Worm (Caenorhabditis elegans) whole organism, L1 larva: ENCODE data around the gene art-1.

ENCODE experiments used
- aha-1 ChIP-seq: fragments of 150-350 bp; optimal IDR thresholded peaks from 2 replicates; lab custom pipeline; 2014; ENCODE audit warnings: missing biosample characterization, missing genetic modification characterization
- aly-2 ChIP-seq: fragments of 150-350 bp; optimal IDR thresholded peaks from 2 replicates; lab custom pipeline; 2014; ENCODE audit warnings: missing biosample characterization, missing genetic modification characterization
- blmp-1 ChIP-seq: fragments of 150-350 bp; optimal IDR thresholded peaks from 2 replicates; lab custom pipeline; 2014; ENCODE audit warnings: missing biosample characterization, missing genetic modification characterization
- ceh-63 ChIP-seq: fragments of 200-800 bp; sonication (Bioruptor generic); optimal IDR thresholded peaks from 2 replicates; lab custom pipeline; 2018; ENCODE audit warnings: mild to moderate bottlenecking, missing genetic modification characterization, missing compliant biosample characterization
- ceh-88 ChIP-seq: fragments of 200-800 bp; sonication (Bioruptor generic); IDR thresholded peaks from 2 replicates; pipeline ENCODE4 v1.3.6; 2022; ENCODE audit warnings: missing genetic modification characterization, missing compliant biosample characterization
- ces-1 ChIP-seq: fragments of 150-350 bp; optimal IDR thresholded peaks from 2 replicates; lab custom pipeline; 2014; ENCODE audit warnings: missing biosample characterization, missing genetic modification reagents, missing genetic modification characterization
- dpl-1 ChIP-seq, 3 experiments: fragments of 150-350 bp in 2 of 3; sonication (generic microtip) in 1 of 3; optimal IDR thresholded peaks; 2 replicates each; lab custom pipeline; 2014 to 2017; ENCODE audit warnings: missing biosample characterization in 3 of 3, missing genetic modification characterization in 3 of 3, missing genetic modification reagents in 3 of 3
- dsc-1 ChIP-seq: sonication (generic microtip); optimal IDR thresholded peaks from 2 replicates; lab custom pipeline; 2016; ENCODE audit warnings: mild to moderate bottlenecking, missing genetic modification characterization, missing compliant biosample characterization
- efl-1 ChIP-seq, 4 experiments: fragments of 150-350 bp; optimal IDR thresholded peaks in 3 of 4; peaks in 1 of 4; 1 replicate in 1 of 4; 2 replicates in 3 of 4; lab custom pipeline; 2014; ENCODE audit warnings: missing biosample characterization in 2 of 4, missing genetic modification characterization in 2 of 4, missing genetic modification reagents in 2 of 4
- egl-13 ChIP-seq: sonication (generic microtip); optimal IDR thresholded peaks from 2 replicates; lab custom pipeline; 2016; ENCODE audit warnings: missing genotype, missing genetic modification reagents, missing genetic modification characterization, missing compliant biosample characterization
- egl-27 ChIP-seq, 2 experiments: fragments of 150-350 bp in 1 of 2; sonication (generic microtip); optimal IDR thresholded peaks; 3 replicates each; lab custom pipeline; 2017 to 2018; ENCODE audit warnings: missing biosample characterization in 2 of 2, missing genetic modification characterization in 2 of 2, missing genetic modification reagents in 2 of 2
- elt-2 ChIP-seq: sonication (generic microtip); optimal IDR thresholded peaks from 2 replicates; lab custom pipeline; 2016; ENCODE audit warnings: missing genetic modification characterization, mild to moderate bottlenecking, inconsistent platforms, missing compliant biosample characterization, missing genetic modification reagents
- elt-3 ChIP-seq, 6 experiments: fragments of 150-350 bp in 1 of 6; sonication (generic microtip); optimal IDR thresholded peaks; 2 replicates each; lab custom pipeline; 2017 to 2018; ENCODE audit warnings: missing biosample characterization in 6 of 6, missing genetic modification characterization in 6 of 6, inconsistent platforms in 1 of 6
- fkh-10 ChIP-seq: sonication (generic microtip); optimal IDR thresholded peaks from 2 replicates; lab custom pipeline; 2017; ENCODE audit warnings: missing biosample characterization, missing genetic modification reagents, missing genetic modification characterization
- fkh-8 ChIP-seq: sonication (generic microtip); optimal IDR thresholded peaks from 2 replicates; lab custom pipeline; 2016; ENCODE audit warnings: mild to moderate bottlenecking, missing genetic modification characterization, missing compliant biosample characterization
- fos-1 ChIP-seq: fragments of 150-350 bp; optimal IDR thresholded peaks from 2 replicates; lab custom pipeline; 2014; ENCODE audit warnings: missing biosample characterization, missing genetic modification characterization
- grh-1 ChIP-seq: fragments of 200-800 bp; sonication (Bioruptor generic); IDR thresholded peaks from 2 replicates; pipeline ENCODE4 v1.3.6; 2022; ENCODE audit warnings: missing genetic modification reagents, missing genetic modification characterization, missing compliant biosample characterization
- irx-1 ChIP-seq: sonication (generic microtip); optimal IDR thresholded peaks from 2 replicates; lab custom pipeline; 2016; ENCODE audit warnings: missing genetic modification characterization, missing compliant biosample characterization
- isw-1 ChIP-seq: fragments of 200-800 bp; sonication (Bioruptor generic); IDR thresholded peaks from 2 replicates; pipeline ENCODE4 v1.3.6; 2022; ENCODE audit warnings: missing genetic modification characterization, missing compliant biosample characterization
- lin-13 ChIP-seq: fragments of 150-350 bp; optimal IDR thresholded peaks from 2 replicates; lab custom pipeline; 2014; ENCODE audit warnings: missing biosample characterization, missing genetic modification reagents, missing genetic modification characterization
- lin-14 ChIP-seq: fragments of 200-800 bp; sonication (Bioruptor generic); optimal IDR thresholded peaks from 2 replicates; lab custom pipeline; 2018; ENCODE audit warnings: mild to moderate bottlenecking, missing genetic modification characterization, moderate library complexity, missing compliant biosample characterization
- lin-39 ChIP-seq: fragments of 150-350 bp; optimal IDR thresholded peaks from 2 replicates; lab custom pipeline; 2014; ENCODE audit warnings: missing biosample characterization, missing genetic modification reagents, missing genetic modification characterization
- mab-9 ChIP-seq: fragments of 200-800 bp; sonication (Bioruptor generic); IDR thresholded peaks from 2 replicates; pipeline ENCODE4 v1.3.6; 2022; ENCODE audit warnings: missing genetic modification reagents, missing genetic modification characterization, missing compliant biosample characterization
- mdl-1 ChIP-seq, 2 experiments: fragments of 150-350 bp; optimal IDR thresholded peaks; 2 replicates each; lab custom pipeline; 2014 to 2017; ENCODE audit warnings: missing biosample characterization in 2 of 2, missing genetic modification characterization in 2 of 2, inconsistent platforms in 1 of 2
- mef-2 ChIP-seq: fragments of 150-350 bp; optimal IDR thresholded peaks from 2 replicates; lab custom pipeline; 2014; ENCODE audit warnings: missing biosample characterization, missing genetic modification characterization
- mep-1 ChIP-seq: fragments of 150-350 bp; optimal IDR thresholded peaks from 2 replicates; lab custom pipeline; 2014; ENCODE audit warnings: missing biosample characterization, missing genetic modification characterization
- nhr-20 ChIP-seq: sonication (generic microtip); optimal IDR thresholded peaks from 2 replicates; lab custom pipeline; 2016; ENCODE audit warnings: mild to moderate bottlenecking, missing genetic modification characterization, missing compliant biosample characterization
- nhr-28 ChIP-seq: fragments of 150-350 bp; optimal IDR thresholded peaks from 2 replicates; lab custom pipeline; 2014; ENCODE audit warnings: missing biosample characterization, missing genetic modification characterization
- nhr-47 ChIP-seq: sonication (generic microtip); optimal IDR thresholded peaks from 2 replicates; lab custom pipeline; 2016; ENCODE audit warnings: mild to moderate bottlenecking, missing genetic modification characterization, moderate library complexity, missing compliant biosample characterization
- nhr-71 ChIP-seq: sonication (generic microtip); optimal IDR thresholded peaks from 2 replicates; lab custom pipeline; 2016; ENCODE audit warnings: mild to moderate bottlenecking, missing genetic modification characterization, moderate library complexity, missing compliant biosample characterization
- nhr-84 ChIP-seq: sonication (generic microtip); optimal IDR thresholded peaks from 2 replicates; lab custom pipeline; 2017; ENCODE audit warnings: missing biosample characterization, missing genetic modification characterization
- nhr-85 ChIP-seq: sonication (generic microtip); peaks from one replicate; lab custom pipeline; 2016; ENCODE audit warnings: missing genetic modification characterization, inconsistent platforms, missing compliant biosample characterization
- nhr-90 ChIP-seq: sonication (generic microtip); optimal IDR thresholded peaks from 2 replicates; lab custom pipeline; 2016; ENCODE audit warnings: mild to moderate bottlenecking, missing genetic modification characterization, missing compliant biosample characterization; ENCODE audit not compliant: poor library complexity
- pax-3 ChIP-seq: fragments of 200-800 bp; sonication (Bioruptor generic); optimal IDR thresholded peaks from 2 replicates; lab custom pipeline; 2018; ENCODE audit warnings: mild to moderate bottlenecking, missing genetic modification characterization, moderate library complexity, missing compliant biosample characterization
- skn-1 ChIP-seq: fragments of 150-350 bp; optimal IDR thresholded peaks from 2 replicates; lab custom pipeline; 2014; ENCODE audit warnings: missing biosample characterization, missing genetic modification characterization
- sptf-1 ChIP-seq: fragments of 150-350 bp; optimal IDR thresholded peaks from 2 replicates; lab custom pipeline; 2014; ENCODE audit warnings: missing biosample characterization, missing genetic modification characterization
- unc-86 ChIP-seq: sonication (generic microtip); optimal IDR thresholded peaks from 2 replicates; lab custom pipeline; 2016; ENCODE audit warnings: missing genetic modification characterization, missing compliant biosample characterization
- zip-4 ChIP-seq: fragments of 200-800 bp; sonication (Bioruptor generic); optimal IDR thresholded peaks from 2 replicates; lab custom pipeline; 2018; ENCODE audit warnings: mild to moderate bottlenecking, missing genetic modification characterization, moderate library complexity, missing compliant biosample characterization
- ztf-11 ChIP-seq, 2 experiments: sonication (generic microtip); optimal IDR thresholded peaks; 2 replicates each; lab custom pipeline; 2016 to 2017; ENCODE audit warnings: missing genetic modification characterization in 2 of 2, missing biosample characterization in 1 of 2, missing compliant biosample characterization in 1 of 2
- ztf-4 ChIP-seq: fragments of 150-350 bp; optimal IDR thresholded peaks from 2 replicates; lab custom pipeline; 2014; ENCODE audit warnings: missing biosample characterization, missing genetic modification characterization

The art-1 gene

DNA sequence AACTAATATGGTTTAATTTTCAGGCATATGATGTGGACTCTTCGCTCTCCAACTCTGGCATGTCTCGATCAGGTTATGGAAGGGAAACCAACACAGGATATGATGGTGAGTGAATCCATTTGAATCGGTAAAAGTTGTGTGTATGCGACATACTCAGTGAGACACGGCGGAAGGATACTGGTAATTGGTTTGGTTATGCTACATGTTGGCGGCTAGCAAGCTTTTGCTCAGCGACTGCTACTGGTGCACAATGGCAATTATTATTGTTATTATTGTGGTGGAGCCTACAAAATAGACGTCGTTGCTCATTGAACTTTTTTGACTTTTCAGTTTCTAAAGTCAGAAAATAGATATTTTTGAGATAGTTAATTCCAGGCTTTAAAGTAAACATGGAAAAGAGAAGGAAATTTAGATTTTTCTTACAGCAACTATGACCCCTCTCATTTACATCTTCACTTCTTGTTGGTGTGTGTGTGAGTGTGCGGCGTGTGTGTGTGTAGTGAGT lies 31.3 kb downstream of the art-1 start:
- TF ChIP-seq skn-1 (tag; lab: Kevin White, UChicago): no peak
- no peak for TF ChIP-seq nhr-90 (tag; lab: Kevin White, UChicago)
- TF ChIP-seq elt-3 (tag; optimal IDR thresholded peaks at IDR 0.05; lab: Kevin White, UChicago): no peak
- no peak for TF ChIP-seq sptf-1 (tag; lab: Kevin White, UChicago)
- no peak for TF ChIP-seq aha-1 (tag; lab: Kevin White, UChicago)
- TF ChIP-seq nhr-47 (tag; lab: Kevin White, UChicago): no peak
- TF ChIP-seq ceh-88 (GFP tag; lab: Robert Waterston, UW): no peak
- TF ChIP-seq nhr-85 (tag; lab: Kevin White, UChicago): no peak
- TF ChIP-seq fos-1 (tag; lab: Kevin White, UChicago): no peak
- TF ChIP-seq fkh-10 (GFP tag; lab: Kevin White, UChicago): no peak
- TF ChIP-seq nhr-20: no peak
- TF ChIP-seq ztf-4 (tag; lab: Kevin White, UChicago): no peak
- TF ChIP-seq lin-14 (GFP tag; lab: Kevin White, UChicago): peak; percentile 28
- no peak for TF ChIP-seq pax-3 (tag; lab: Kevin White, UChicago)
- TF ChIP-seq mep-1 (tag; lab: Kevin White, UChicago): peak; percentile 16
- TF ChIP-seq ces-1 (GFP tag; lab: Kevin White, UChicago): no peak
- TF ChIP-seq zip-4: no peak
- TF ChIP-seq nhr-28 (tag; lab: Kevin White, UChicago): no peak
- TF ChIP-seq nhr-71 (tag; lab: Kevin White, UChicago): no peak
- TF ChIP-seq isw-1 (GFP tag; lab: Robert Waterston, UW): no peak
- no peak for TF ChIP-seq mdl-1 (tag; optimal IDR thresholded peaks at IDR 0.05; lab: Kevin White, UChicago)
- peak; percentile 40 for TF ChIP-seq fkh-8 (tag; lab: Kevin White, UChicago)
- no peak for TF ChIP-seq dpl-1 (GFP tag; optimal IDR thresholded peaks at IDR 0.05; lab: Kevin White, UChicago)
- TF ChIP-seq irx-1 (tag; lab: Kevin White, UChicago): no peak

DNA sequence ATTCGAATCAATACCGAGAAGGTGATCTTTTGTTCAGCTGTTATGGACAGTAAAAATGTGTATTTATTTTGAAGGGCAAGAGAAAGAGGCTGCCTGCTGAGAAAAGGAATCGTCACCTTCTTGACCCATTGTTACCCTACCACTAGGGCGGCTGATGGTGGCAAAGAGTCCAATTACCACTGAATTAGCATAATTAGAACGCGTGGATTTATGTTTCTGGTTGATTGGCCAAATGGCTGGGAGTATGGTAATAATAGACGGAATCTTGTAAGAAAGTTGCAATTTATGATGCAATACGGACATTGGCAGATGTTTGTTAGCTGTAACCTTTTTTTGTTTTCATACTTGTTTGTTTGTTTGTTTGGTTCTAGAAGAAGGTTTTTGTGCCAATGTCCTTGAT lies 32.2 kb downstream of the art-1 start:
- TF ChIP-seq mab-9 (GFP tag; lab: Robert Waterston, UW) (no peak), lin-39 (tag; lab: Kevin White, UChicago) (no peak), mef-2 (tag; lab: Kevin White, UChicago) (no peak), ceh-88 (GFP tag; lab: Robert Waterston, UW) (no peak), lin-14 (GFP tag; lab: Kevin White, UChicago) (peak; percentile 3), aha-1 (tag; lab: Kevin White, UChicago) (no peak)

DNA sequence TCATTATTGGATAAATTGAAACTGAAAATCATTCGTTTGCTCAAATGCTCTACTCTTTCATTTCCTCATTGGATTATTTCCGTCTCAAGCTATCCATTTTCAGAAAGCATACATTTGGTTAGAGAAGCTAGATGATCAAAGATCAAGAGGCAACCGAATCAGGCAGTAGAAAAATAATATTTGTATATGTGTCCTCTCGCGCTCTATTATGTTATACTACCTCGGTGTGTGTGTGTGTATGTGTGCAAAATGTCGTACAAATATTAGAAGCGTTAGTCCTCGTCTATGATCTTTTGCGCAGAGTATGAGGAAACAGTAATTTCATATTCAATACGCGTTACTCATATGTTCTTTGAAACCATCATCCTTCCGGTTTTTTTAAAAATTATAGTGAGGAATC lies 35.0 kb downstream of the art-1 start:
- TF ChIP-seq fkh-8 (tag; lab: Kevin White, UChicago) (peak; percentile 2), dsc-1 (tag; lab: Kevin White, UChicago) (peak; percentile 32), elt-2 (tag; lab: Kevin White, UChicago) (no peak)

DNA sequence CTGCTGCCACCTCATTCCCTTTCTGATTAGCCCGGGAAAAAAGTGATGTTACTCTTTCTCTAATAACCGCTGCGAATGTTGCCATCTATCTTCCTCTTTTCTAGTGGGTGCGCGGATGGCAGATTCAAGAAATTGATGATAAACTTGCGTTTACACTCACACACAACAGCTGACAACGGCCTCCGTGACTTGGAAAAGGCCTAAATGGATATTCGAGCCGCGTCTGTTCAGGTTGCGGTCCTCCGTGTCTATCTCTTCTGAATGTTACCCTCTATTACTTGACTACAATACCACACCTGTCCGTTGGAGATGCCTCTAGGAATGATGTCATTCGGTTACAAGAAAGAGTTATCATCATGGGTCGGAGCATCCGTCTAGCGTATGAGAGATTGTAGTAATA lies 35.5 kb downstream of the art-1 start:
- TF ChIP-seq lin-39 (tag; lab: Kevin White, UChicago) (no peak), efl-1 (optimal IDR thresholded peaks at IDR 0.05; lab: Kevin White, UChicago) (no peak), efl-1 (GFP tag; optimal IDR thresholded peaks at IDR 0.05 in 1 of 2; lab: Kevin White, UChicago) (peak in 1 of 2 experiments; percentile 71), nhr-71 (tag; lab: Kevin White, UChicago) (peak; percentile 4)

ce11 chrII:6935975-6936374 lies 36.1 kb downstream of the art-1 start:
- TF ChIP-seq blmp-1 (tag; lab: Kevin White, UChicago) (no peak), irx-1 (tag; lab: Kevin White, UChicago) (no peak), pax-3 (tag; lab: Kevin White, UChicago) (no peak), aly-2 (tag; lab: Kevin White, UChicago) (no peak), dsc-1 (tag; lab: Kevin White, UChicago) (peak; percentile 41), egl-13 (tag; lab: Kevin White, UChicago) (peak; percentile 19), ztf-11 (tag; optimal IDR thresholded peaks at IDR 0.05; lab: Kevin White, UChicago) (peak in 1 of 2 experiments; percentile 50), lin-13 (GFP tag; lab: Kevin White, UChicago) (no peak), nhr-85 (tag; lab: Kevin White, UChicago) (no peak), mep-1 (tag; lab: Kevin White, UChicago) (no peak), mdl-1 (tag; optimal IDR thresholded peaks at IDR 0.05; lab: Kevin White, UChicago) (no peak), lin-14 (GFP tag; lab: Kevin White, UChicago) (no peak), fkh-10 (GFP tag; lab: Kevin White, UChicago) (no peak), nhr-28 (tag; lab: Kevin White, UChicago) (no peak), unc-86 (tag; lab: Kevin White, UChicago) (peak; percentile 36), nhr-84 (tag; lab: Kevin White, UChicago) (no peak), elt-2 (tag; lab: Kevin White, UChicago) (no peak), efl-1 (optimal IDR thresholded peaks at IDR 0.05; lab: Kevin White, UChicago) (no peak), efl-1 (GFP tag; optimal IDR thresholded peaks at IDR 0.05 in 1 of 2; lab: Kevin White, UChicago) (peak in 1 of 2 experiments; percentile 88), grh-1 (GFP tag; lab: Robert Waterston, UW) (no peak), nhr-47 (tag; lab: Kevin White, UChicago) (no peak), ztf-4 (tag; lab: Kevin White, UChicago) (no peak), aha-1 (tag; lab: Kevin White, UChicago) (no peak), ceh-63 (GFP tag; lab: Kevin White, UChicago) (no peak), egl-27 (tag; optimal IDR thresholded peaks at IDR 0.05; lab: Kevin White, UChicago) (no peak), ceh-88 (GFP tag; lab: Robert Waterston, UW) (no peak)
